Worm (Caenorhabditis elegans) whole organism, L2 larva: ENCODE measurements around the gene gba-4.

Experiments used
- ama-1 ChIP-seq: fragments of 150-350 bp; optimal IDR thresholded peaks from 2 replicates; lab custom pipeline; 2018; ENCODE audit warnings: inconsistent platforms
- elt-3 ChIP-seq: sonication (generic microtip); optimal IDR thresholded peaks from 2 replicates; lab custom pipeline; 2017; ENCODE audit warnings: missing biosample characterization, missing genetic modification characterization
- nhr-12 ChIP-seq: fragments of 150-350 bp; optimal IDR thresholded peaks from 2 replicates; lab custom pipeline; 2014; ENCODE audit warnings: missing biosample characterization, missing genetic modification characterization

ce11 chrIV:5389951-5390350 is 39.3 kb upstream of the gba-4 start:
- TF ChIP-seq ama-1 (lab: Kevin White, UChicago) (no peak), nhr-12 (no peak), elt-3 (tag; lab: Kevin White, UChicago) (no peak)
